Fruit fly (Drosophila melanogaster): ENCODE data around the gene D19A.

The D19A gene

dm6 chr3L:6181776-6182175, 7.1 kb downstream of the D19A start, which contains the start of gene CG10274 (continued):
- TF ChIP-seq CG8290 (GFP tag; optimal IDR thresholded peaks at IDR 0.05) (no peak), CG8290 (tag; optimal IDR thresholded peaks at IDR 0.05) (no peak), fd3F (GFP tag; optimal IDR thresholded peaks at IDR 0.05) (peak; percentile 70), ara (GFP tag; IDR thresholded peaks at IDR 0.05) (no peak), hkb (optimal IDR thresholded peaks at IDR 0.05) (no peak), hkb (GFP tag; IDR thresholded peaks at IDR 0.05) (peak; percentile 37; the same call in 1 of the 2 replicates), cato (GFP tag; optimal IDR thresholded peaks at IDR 0.05; ENCODE audit: borderline replicate concordance) (peak; percentile 56), CG11093 (GFP tag; IDR thresholded peaks at IDR 0.05) (no peak), CG11456 (GFP tag; IDR thresholded peaks at IDR 0.05) (no peak; the same call in 2 of the 3 replicates), Ssrp (tag; optimal IDR thresholded peaks at IDR 0.05) (peak; percentile 80), Atf-2 (GFP tag; optimal IDR thresholded peaks at IDR 0.05) (peak; percentile 68), CG4424 (GFP tag; optimal IDR thresholded peaks at IDR 0.05) (peak; percentile 85), hbn (GFP tag; IDR thresholded peaks at IDR 0.05; ENCODE audit: partially characterized antibody) (no peak), CG15696 (tag; optimal IDR thresholded peaks at IDR 0.05) (peak; percentile 82), Dek (tag; optimal IDR thresholded peaks at IDR 0.05) (no peak), insv (GFP tag; optimal IDR thresholded peaks at IDR 0.05) (peak in 1 of 2 experiments; percentile 31), lmd (GFP tag; IDR thresholded peaks at IDR 0.05) (peak; percentile 80), CG10147 (GFP tag; optimal IDR thresholded peaks at IDR 0.05) (no peak), CG15011 (GFP tag; optimal IDR thresholded peaks at IDR 0.05) (no peak), sna (GFP tag; IDR thresholded peaks at IDR 0.05; ENCODE audit: partially characterized antibody) (no peak), CG7357 (GFP tag; IDR thresholded peaks at IDR 0.05) (peak; percentile 33; the same call in 1 of the 3 replicates), Bgb (GFP tag; IDR thresholded peaks at IDR 0.05; ENCODE audit: partially characterized antibody) (no peak), abd-A (tag; optimal IDR thresholded peaks at IDR 0.05) (no peak), CG8388 (GFP tag; optimal IDR thresholded peaks at IDR 0.05) (peak; percentile 50), Dll (GFP tag; IDR thresholded peaks at IDR 0.05; ENCODE audit: partially characterized antibody) (no peak), jing (GFP tag; optimal IDR thresholded peaks at IDR 0.05) (no peak), tap (tag; optimal IDR thresholded peaks at IDR 0.05) (no peak), sisA (GFP tag; IDR thresholded peaks at IDR 0.05) (peak; percentile 73), gfzf (GFP tag; optimal IDR thresholded peaks at IDR 0.05) (peak; percentile 52), sd (tag; optimal IDR thresholded peaks at IDR 0.05) (peak; percentile 98), Hand (GFP tag; optimal IDR thresholded peaks at IDR 0.05) (no peak), exex (tag; optimal IDR thresholded peaks at IDR 0.05) (no peak), Spps (tag; optimal IDR thresholded peaks at IDR 0.05) (peak; percentile 56), CG1792 (GFP tag; optimal IDR thresholded peaks at IDR 0.05) (peak; percentile 43), Xrp1 (GFP tag; IDR thresholded peaks at IDR 0.05) (peak; percentile 82), CG12942 (GFP tag; optimal IDR thresholded peaks at IDR 0.05) (peak; percentile 72), tup (GFP tag; optimal IDR thresholded peaks at IDR 0.05) (no peak), CG11723 (GFP tag; optimal IDR thresholded peaks at IDR 0.05) (no peak), ATbp (GFP tag; optimal IDR thresholded peaks at IDR 0.05) (no peak), sens (GFP tag) (peak; percentile 96), HLH3B (GFP tag; IDR thresholded peaks at IDR 0.05) (peak; percentile 65), CG7745 (tag; optimal IDR thresholded peaks at IDR 0.05) (no peak), CG4707 (GFP tag; optimal IDR thresholded peaks at IDR 0.05) (no peak), Dad (GFP tag; optimal IDR thresholded peaks at IDR 0.05) (peak; percentile 49), stwl (tag; optimal IDR thresholded peaks at IDR 0.05) (peak; percentile 90), ap (GFP tag; IDR thresholded peaks at IDR 0.05) (no peak), otp (GFP tag; IDR thresholded peaks at IDR 0.05) (no peak), CG6654 (GFP tag; optimal IDR thresholded peaks at IDR 0.05) (peak; percentile 18), bab2 (GFP tag; optimal IDR thresholded peaks at IDR 0.05) (peak; percentile 67), jigr1 (GFP tag; IDR thresholded peaks at IDR 0.05) (no peak), CG1529 (GFP tag; optimal IDR thresholded peaks at IDR 0.05) (no peak), Aef1 (GFP tag; IDR thresholded peaks at IDR 0.05) (peak; percentile 61)
